Worm (Caenorhabditis elegans): ENCODE data around the gene F47D12.9.

- TF ChIP-seq ets-7 (tag; optimal IDR thresholded peaks at IDR 0.05) (no peak), hmbx-1 (tag; optimal IDR thresholded peaks at IDR 0.05) (no peak)
Measured at ce11 chrIII:6344737-6345136, 41.6 kb upstream of the F47D12.9 start.

All from whole organism, early embryonic.